Fruit fly (Drosophila melanogaster) whole organism: ENCODE results near the gene nebu.

ENCODE experiments used
- CG8478 ChIP-seq: fragments of >200 bp; optimal IDR thresholded peaks from 2 replicates; lab custom pipeline; 2018; ENCODE audit warnings: inconsistent platforms
- Dll ChIP-seq: fragments of >200 bp; optimal IDR thresholded peaks from 2 replicates; lab custom pipeline; 2017
- EcR ChIP-seq, 2 experiments: fragments of >200 bp; optimal IDR thresholded peaks; 2 replicates each; lab custom pipeline; 2017; ENCODE audit warnings: missing biosample characterization in 2 of 2, missing genetic modification characterization in 2 of 2, missing genetic modification reagents in 2 of 2
- pan ChIP-seq: fragments of >200 bp; optimal IDR thresholded peaks from 2 replicates; lab custom pipeline; 2017
- psq ChIP-seq: fragments of >200 bp; optimal IDR thresholded peaks from 2 replicates; lab custom pipeline; 2017
- usp ChIP-seq: fragments of >200 bp; optimal IDR thresholded peaks from 2 replicates; lab custom pipeline; 2017; ENCODE audit warnings: missing biosample characterization, missing genetic modification characterization, mixed read lengths

The nebu gene

dm6 chr3L:12830416-12830815 is 12.5 kb downstream of the nebu start:
- TF ChIP-seq Dll (lab: Kevin White, UChicago) (no peak), CG8478 (no peak), psq (lab: Kevin White, UChicago) (no peak), EcR (GFP tag; optimal IDR thresholded peaks at IDR 0.05; lab: Kevin White, UChicago) (no peak), usp (GFP tag; lab: Kevin White, UChicago) (no peak), pan (lab: Kevin White, UChicago) (no peak)

DNA sequence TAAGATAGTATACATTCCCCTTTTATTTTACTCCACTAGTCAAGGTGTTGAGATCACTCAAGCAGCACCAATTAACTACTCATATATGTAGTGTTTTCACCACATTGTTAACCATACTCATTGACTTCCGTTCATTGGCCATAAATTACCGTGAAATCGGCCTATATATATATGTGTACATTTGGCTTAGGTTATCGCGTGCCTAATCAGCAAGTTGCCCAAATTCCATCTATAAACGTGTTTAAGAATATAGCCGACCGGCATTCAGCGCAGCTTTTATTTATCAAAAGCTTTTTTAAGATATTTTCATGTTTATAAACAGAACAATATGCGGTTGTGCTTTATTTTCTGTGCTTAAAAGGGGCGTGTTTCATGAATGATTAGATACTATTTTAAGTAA is 14.4 kb downstream of the nebu start:
- TF ChIP-seq CG8478, result no peak
- no peak for TF ChIP-seq EcR (GFP tag; optimal IDR thresholded peaks at IDR 0.05; lab: Kevin White, UChicago)
- TF ChIP-seq Dll (lab: Kevin White, UChicago), result no peak
- TF ChIP-seq usp (GFP tag; lab: Kevin White, UChicago), result no peak
- no peak for TF ChIP-seq psq (lab: Kevin White, UChicago)
- no peak for TF ChIP-seq pan (lab: Kevin White, UChicago)

DNA sequence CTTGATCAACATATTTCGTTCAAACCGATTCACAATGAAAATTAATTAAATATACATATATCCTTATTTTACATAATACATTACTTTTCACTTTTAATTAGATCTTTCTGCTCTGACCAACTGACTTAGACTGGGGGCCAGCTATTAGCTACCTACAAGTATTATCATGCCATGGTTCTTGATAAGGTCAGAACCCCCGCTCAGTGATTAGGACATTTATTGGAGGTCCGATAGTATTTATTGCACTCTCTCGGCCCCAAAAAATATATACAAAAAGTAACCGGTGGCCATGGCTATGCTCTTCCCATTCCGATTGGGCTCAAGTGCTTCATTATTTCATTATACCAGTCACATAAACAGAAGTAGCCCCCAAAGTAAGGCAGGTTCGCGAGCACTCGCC is 15.2 kb downstream of the nebu start:
- no peak for TF ChIP-seq EcR (GFP tag; optimal IDR thresholded peaks at IDR 0.05; lab: Kevin White, UChicago)
- TF ChIP-seq pan (lab: Kevin White, UChicago), result no peak

DNA sequence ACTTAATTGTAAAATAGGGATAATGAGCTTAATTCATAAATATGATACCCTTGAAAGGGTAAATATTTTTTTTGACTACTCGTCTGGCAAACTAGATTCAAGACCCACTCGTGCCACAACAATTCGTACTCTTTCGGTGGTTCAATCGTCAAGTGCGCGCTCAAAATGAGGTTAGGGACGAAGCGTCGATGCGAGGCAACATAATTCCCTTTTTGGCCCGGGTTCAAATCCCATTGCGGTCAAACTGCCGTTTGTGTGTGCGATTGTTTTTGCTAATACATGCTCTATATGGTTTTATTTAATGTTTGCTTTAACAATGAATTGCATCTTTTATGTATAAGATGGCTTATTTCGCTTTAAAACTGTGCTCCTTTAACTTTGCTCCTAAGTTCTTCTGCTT is 27.1 kb downstream of the nebu start:
- TF ChIP-seq psq (lab: Kevin White, UChicago), result no peak
- TF ChIP-seq Dll (lab: Kevin White, UChicago), result no peak
- no peak for TF ChIP-seq usp (GFP tag; lab: Kevin White, UChicago)
- TF ChIP-seq CG8478, result no peak
- TF ChIP-seq EcR (GFP tag; optimal IDR thresholded peaks at IDR 0.05; lab: Kevin White, UChicago), result no peak
- no peak for TF ChIP-seq pan (lab: Kevin White, UChicago)

- no peak for TF ChIP-seq Dll (lab: Kevin White, UChicago)
- no peak for TF ChIP-seq usp (GFP tag; lab: Kevin White, UChicago)
These were observed 28.1 kb downstream of the nebu start for dm6 chr3L:12814806-12815205.

dm6 chr3L:12813907-12814306 is 29.0 kb downstream of the nebu start, which contains the start of the genes Sf3a2 and CG42588:
Gene Sf3a2, minus strand, starts transcription at chr3L:12814019.
Gene CG42588, plus strand, starts transcription at chr3L:12814254.
- no peak for TF ChIP-seq psq (lab: Kevin White, UChicago)
- no peak for TF ChIP-seq CG8478
- no peak for TF ChIP-seq Dll (lab: Kevin White, UChicago)
- TF ChIP-seq usp (GFP tag; lab: Kevin White, UChicago), result no peak
- no peak for TF ChIP-seq pan (lab: Kevin White, UChicago)
- no peak for TF ChIP-seq EcR (GFP tag; optimal IDR thresholded peaks at IDR 0.05; lab: Kevin White, UChicago)

DNA sequence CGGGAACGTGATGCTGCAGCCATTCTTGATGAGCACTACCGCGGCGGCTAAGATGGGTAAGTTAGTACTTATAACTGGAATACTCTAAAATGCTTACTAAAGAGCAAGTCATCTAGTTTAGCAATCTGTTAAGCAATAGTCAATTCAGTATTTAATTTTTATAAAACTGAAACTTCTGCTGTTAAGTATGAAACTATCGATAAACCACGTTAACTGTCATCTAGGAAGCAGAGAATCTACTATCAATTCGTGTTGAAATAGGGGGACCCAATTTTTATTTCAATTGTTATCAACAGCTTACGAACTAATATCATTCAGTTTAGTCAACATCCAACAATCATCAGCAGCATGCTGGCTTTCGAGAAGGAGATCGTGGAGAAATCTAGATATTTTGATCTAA is 34.5 kb downstream of the nebu start, which contains the start of gene CG32110:
TSS of gene CG32110 (plus strand) at position 301 of the 400 bp plus-strand sequence.
- TF ChIP-seq usp (GFP tag; lab: Kevin White, UChicago) (no peak), EcR (GFP tag; optimal IDR thresholded peaks at IDR 0.05; lab: Kevin White, UChicago) (no peak), psq (lab: Kevin White, UChicago) (no peak), CG8478 (no peak), pan (lab: Kevin White, UChicago) (no peak), Dll (lab: Kevin White, UChicago) (no peak)

DNA sequence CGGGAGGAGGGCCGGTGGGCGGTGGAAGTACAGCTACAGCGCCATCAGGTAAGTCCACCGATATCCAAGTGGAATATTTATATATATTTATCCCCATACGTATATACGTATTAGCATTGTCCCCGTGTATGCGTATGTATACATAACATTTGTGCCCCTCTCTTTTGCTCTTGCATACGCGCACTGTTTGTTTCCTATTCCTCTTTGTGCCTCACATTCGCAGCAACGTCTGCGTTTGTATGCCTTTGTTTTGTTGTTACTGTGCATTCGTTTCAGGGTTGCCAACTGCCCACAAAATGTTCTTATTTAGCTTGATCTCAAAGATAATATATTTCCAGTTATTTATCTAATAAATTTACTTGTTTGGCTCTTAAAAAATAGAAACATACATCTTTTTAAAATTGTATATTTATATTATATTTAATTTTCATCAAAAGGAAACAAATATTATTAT is 36.6 kb downstream of the nebu start:
- peak; percentile 80 for TF ChIP-seq psq (lab: Kevin White, UChicago)
- TF ChIP-seq EcR (GFP tag; optimal IDR thresholded peaks at IDR 0.05; lab: Kevin White, UChicago), result no peak

DNA sequence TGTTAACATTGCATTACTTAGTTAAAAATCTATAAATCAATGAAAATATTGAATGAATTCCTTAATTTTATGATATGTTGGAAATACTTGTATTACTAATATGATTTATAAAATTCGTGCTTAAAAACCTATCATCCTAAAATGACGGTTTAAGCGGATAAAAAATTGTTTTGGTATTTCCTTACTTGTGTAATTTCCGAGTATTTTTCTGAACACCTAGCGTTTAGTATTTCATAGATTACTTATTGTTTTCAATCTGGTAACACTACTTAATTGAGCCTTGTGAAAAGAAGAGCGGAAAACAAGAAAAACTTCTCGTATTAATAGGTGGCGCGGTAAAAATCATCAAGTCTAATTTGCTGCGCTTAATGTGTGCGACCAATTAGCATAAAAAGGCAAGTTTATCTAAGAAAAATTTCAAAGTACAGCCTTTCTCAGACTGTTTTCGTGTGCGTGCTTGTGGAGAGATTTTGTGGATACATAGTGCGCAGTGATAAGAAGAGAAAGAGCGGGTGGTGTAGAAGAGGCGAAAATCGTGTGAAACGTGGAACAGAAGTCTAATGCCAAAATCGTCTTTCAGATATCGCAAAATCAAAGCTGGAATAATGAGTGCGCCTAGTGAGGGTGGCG is 37.1 kb downstream of the nebu start, which contains the start of gene Sap130:
TSS of gene Sap130 (plus strand) at position 243 of the 630 bp plus-strand sequence.
- TF ChIP-seq psq (lab: Kevin White, UChicago), result no peak
- no peak for TF ChIP-seq CG8478
- TF ChIP-seq Dll (lab: Kevin White, UChicago), result no peak
- TF ChIP-seq usp (GFP tag; lab: Kevin White, UChicago), result no peak
- TF ChIP-seq pan (lab: Kevin White, UChicago), result no peak
- TF ChIP-seq EcR (GFP tag; optimal IDR thresholded peaks at IDR 0.05; lab: Kevin White, UChicago), result no peak

DNA sequence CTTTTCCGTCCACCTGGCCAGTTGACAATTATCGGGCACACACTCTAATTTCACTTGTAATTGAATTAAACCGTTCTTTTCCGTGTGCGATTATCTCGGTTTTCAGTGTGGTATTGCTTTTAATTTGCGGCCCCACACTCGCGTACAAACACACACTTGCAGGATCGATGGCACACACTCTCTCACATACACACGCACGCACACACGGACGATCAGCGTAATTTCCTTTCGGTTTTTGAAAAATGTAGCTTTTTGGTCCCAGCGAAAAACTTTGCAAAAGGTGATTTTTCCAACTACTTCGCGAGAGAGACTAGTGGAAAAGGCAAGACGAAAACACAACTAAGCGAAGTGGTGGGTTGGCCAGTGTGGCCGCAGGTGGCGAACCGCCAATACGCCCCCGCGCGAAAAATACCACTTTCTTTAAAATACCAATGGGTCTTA is 38.2 kb downstream of the nebu start, which contains the start of gene Atg1:
TSS of gene Atg1 (minus strand) at position 387 of the 441 bp plus-strand sequence.
- TF ChIP-seq usp (GFP tag; lab: Kevin White, UChicago) (no peak), Dll (lab: Kevin White, UChicago) (no peak), psq (lab: Kevin White, UChicago) (no peak)

dm6 chr3L:12804035-12804729 is 38.7 kb downstream of the nebu start:
- TF ChIP-seq usp (GFP tag; lab: Kevin White, UChicago) (no peak), CG8478 (no peak), pan (lab: Kevin White, UChicago) (no peak), EcR (GFP tag; optimal IDR thresholded peaks at IDR 0.05; lab: Kevin White, UChicago) (no peak), Dll (lab: Kevin White, UChicago) (no peak), psq (lab: Kevin White, UChicago) (no peak)
